Fruit fly (Drosophila melanogaster) whole organism, adult: ENCODE measurements around the gene P5cr-2.
A peak's percentile ranks its signal among the peaks of the same experiment; 100 is the strongest.

Experiments used
- CG11617 ChIP-seq: fragments of 200-800 bp; sonication (Bioruptor generic); optimal IDR thresholded peaks from 2 replicates; lab custom pipeline; 2017; ENCODE audit warnings: mild to moderate bottlenecking, missing biosample characterization, missing genetic modification reagents, missing genetic modification characterization
- CG1620 ChIP-seq: fragments of 200-800 bp; sonication (Bioruptor generic); optimal IDR thresholded peaks from 2 replicates; lab custom pipeline; 2016; ENCODE audit warnings: missing biosample characterization, missing genetic modification characterization
- CG33017 ChIP-seq: fragments of 200-800 bp; sonication (Bioruptor generic); optimal IDR thresholded peaks from 2 replicates; lab custom pipeline; 2018; ENCODE audit warnings: missing biosample characterization, mild to moderate bottlenecking, missing genetic modification characterization, moderate library complexity
- Crg-1 ChIP-seq: fragments of 200-800 bp; sonication (Bioruptor generic); optimal IDR thresholded peaks from 2 replicates; lab custom pipeline; 2016; ENCODE audit warnings: missing biosample characterization, missing genetic modification characterization
- Mnt ChIP-seq: fragments of 200-800 bp; sonication (Bioruptor generic); optimal IDR thresholded peaks from 2 replicates; lab custom pipeline; 2016; ENCODE audit warnings: missing biosample characterization, mild to moderate bottlenecking, missing genetic modification characterization
- cnc ChIP-seq, 2 experiments: fragments of >200 bp; optimal IDR thresholded peaks; 2 replicates each; lab custom pipeline; 2017
- kay ChIP-seq: fragments of 200-800 bp; sonication (Bioruptor generic); peaks from one replicate; lab custom pipeline; 2016; ENCODE audit warnings: missing biosample characterization, missing genetic modification characterization, borderline replicate concordance
- ovo ChIP-seq: fragments of 200-800 bp; sonication (Bioruptor generic); optimal IDR thresholded peaks from 2 replicates; lab custom pipeline; 2016; ENCODE audit warnings: missing biosample characterization, missing genetic modification characterization
- pad ChIP-seq: fragments of 200-800 bp; sonication (Bioruptor generic); optimal IDR thresholded peaks from 3 replicates; lab custom pipeline; 2017; ENCODE audit warnings: missing biosample characterization, missing genetic modification characterization, mild to moderate bottlenecking, moderate library complexity, missing genetic modification reagents
- toe ChIP-seq: fragments of 200-800 bp; sonication (Bioruptor generic); optimal IDR thresholded peaks from 2 replicates; lab custom pipeline; 2016; ENCODE audit warnings: missing biosample characterization, missing genetic modification characterization

DNA sequence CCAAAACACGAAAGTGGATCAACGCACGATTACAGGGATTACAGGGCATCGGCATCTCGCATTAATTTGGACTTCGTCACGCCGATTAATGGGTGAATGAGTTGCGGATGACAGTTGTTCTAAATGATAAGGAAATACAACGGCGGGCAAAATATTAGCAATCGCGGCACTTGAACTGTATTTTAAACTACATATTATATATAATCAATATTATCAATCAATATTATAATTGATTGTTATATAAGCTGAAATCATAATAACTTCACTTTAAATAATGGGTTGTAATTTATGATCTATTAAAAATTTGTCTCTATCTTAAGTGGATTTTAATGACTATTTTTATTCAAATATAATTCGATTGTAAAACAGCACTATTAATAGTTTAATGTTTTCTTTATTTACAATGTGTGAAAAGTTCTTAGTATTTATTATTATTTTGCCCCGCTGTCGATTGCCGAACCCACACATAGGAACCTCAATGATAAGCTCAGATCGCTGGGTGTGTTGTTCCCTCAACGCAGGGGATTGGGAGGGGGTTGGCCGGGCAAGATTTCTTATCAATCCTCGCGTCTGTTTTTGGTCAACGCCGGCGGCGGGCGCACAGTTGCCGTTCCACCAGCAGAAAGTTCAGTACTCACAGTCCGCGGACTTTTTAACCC is 620 bp downstream of the P5cr-2 start:
- no peak for TF ChIP-seq toe
- TF ChIP-seq Mnt = peak; percentile 53
- no peak for TF ChIP-seq Crg-1 (GFP tag; lab: Kevin White, UChicago)
- TF ChIP-seq pad (GFP tag; lab: Kevin White, UChicago) = no peak
- no peak for TF ChIP-seq cnc (optimal IDR thresholded peaks at IDR 0.05; lab: Kevin White, UChicago)
- no peak for TF ChIP-seq ovo
- peak; percentile 88 for TF ChIP-seq CG33017 (tag; lab: Kevin White, UChicago)
- peak; percentile 92 for TF ChIP-seq kay (GFP tag; lab: Kevin White, UChicago)
- TF ChIP-seq CG11617 = peak; percentile 81
- TF ChIP-seq CG1620 (GFP tag; lab: Kevin White, UChicago) = no peak
